Fruit fly (Drosophila melanogaster) whole organism, prepupa: ENCODE results near the gene CG6733.

Experiments used
- CG11902 ChIP-seq: fragments of 200-800 bp; sonication (Bioruptor generic); optimal IDR thresholded peaks from 3 replicates; lab custom pipeline; 2016; ENCODE audit warnings: missing biosample characterization, missing genetic modification characterization
- CG1621 ChIP-seq: fragments of 200-800 bp; sonication (Bioruptor generic); optimal IDR thresholded peaks from 3 replicates; lab custom pipeline; 2018; ENCODE audit warnings: missing biosample characterization, mild to moderate bottlenecking, missing genetic modification characterization
- CG16779 ChIP-seq: fragments of 200-800 bp; sonication (Bioruptor generic); optimal IDR thresholded peaks from 3 replicates; lab custom pipeline; 2017; ENCODE audit warnings: missing biosample characterization, mild to moderate bottlenecking, missing genetic modification characterization
- CG3032 ChIP-seq: fragments of 200-800 bp; optimal IDR thresholded peaks from 2 replicates; lab custom pipeline; 2019; ENCODE audit warnings: missing biosample characterization, mild to moderate bottlenecking, missing genetic modification characterization, moderate library complexity
- CG31627 ChIP-seq: fragments of 200-800 bp; sonication (Bioruptor generic); optimal IDR thresholded peaks from 3 replicates; lab custom pipeline; 2016; ENCODE audit warnings: missing biosample characterization, missing genetic modification characterization
- CG34406 ChIP-seq: fragments of 200-800 bp; sonication (Bioruptor generic); optimal IDR thresholded peaks from 3 replicates; lab custom pipeline; 2016; ENCODE audit warnings: missing biosample characterization, missing genetic modification characterization
- CG3919 ChIP-seq: fragments of 200-800 bp; sonication (Bioruptor generic); optimal IDR thresholded peaks from 3 replicates; lab custom pipeline; 2016; ENCODE audit warnings: missing biosample characterization, missing genetic modification characterization
- CG4318 ChIP-seq: fragments of 200-800 bp; sonication (Bioruptor generic); optimal IDR thresholded peaks from 3 replicates; lab custom pipeline; 2017; ENCODE audit warnings: missing biosample characterization, mild to moderate bottlenecking, missing genetic modification characterization
- CG6163 ChIP-seq: fragments of 200-800 bp; sonication (Bioruptor generic); IDR thresholded peaks from 3 replicates; pipeline ENCODE4 v1.3.6; 2022; ENCODE audit warnings: missing biosample characterization, missing genetic modification characterization
- CG6792 ChIP-seq: fragments of 200-800 bp; sonication (Bioruptor generic); optimal IDR thresholded peaks from 3 replicates; lab custom pipeline; 2016; ENCODE audit warnings: missing biosample characterization, missing genetic modification characterization
- CG6808 ChIP-seq: fragments of 200-800 bp; sonication (Bioruptor generic); optimal IDR thresholded peaks from 3 replicates; lab custom pipeline; 2017; ENCODE audit warnings: missing biosample characterization, missing genetic modification characterization, mild to moderate bottlenecking, moderate library complexity, missing genetic modification reagents
- CG6854 ChIP-seq: fragments of 200-800 bp; sonication (Bioruptor generic); optimal IDR thresholded peaks from 2 replicates; lab custom pipeline; 2017; ENCODE audit warnings: missing biosample characterization, mild to moderate bottlenecking, missing genetic modification characterization
- CG8119 ChIP-seq: fragments of 200-800 bp; sonication (Bioruptor generic); IDR thresholded peaks from 3 replicates; pipeline ENCODE4 v1.3.6; 2022; ENCODE audit warnings: missing biosample characterization, missing genetic modification characterization
- CG8319 ChIP-seq: fragments of 200-800 bp; sonication (Bioruptor generic); optimal IDR thresholded peaks from 3 replicates; lab custom pipeline; 2016; ENCODE audit warnings: missing biosample characterization, missing genetic modification characterization
- Eip78C ChIP-seq: fragments of 200-800 bp; sonication (Bioruptor generic); peaks from one replicate; lab custom pipeline; 2016; ENCODE audit warnings: missing biosample characterization, missing genetic modification characterization
- Ets21C ChIP-seq: fragments of 200-800 bp; sonication (Bioruptor generic); optimal IDR thresholded peaks from 3 replicates; lab custom pipeline; 2016; ENCODE audit warnings: missing biosample characterization, missing genetic modification characterization
- Hr39 ChIP-seq: fragments of 200-800 bp; sonication (Bioruptor generic); optimal IDR thresholded peaks from 2 replicates; lab custom pipeline; 2016; ENCODE audit warnings: missing biosample characterization, missing genetic modification characterization
- Lpt ChIP-seq: fragments of 200-800 bp; sonication (Bioruptor generic); optimal IDR thresholded peaks from 3 replicates; lab custom pipeline; 2016; ENCODE audit warnings: missing biosample characterization, missing genetic modification characterization
- Sox102F ChIP-seq: fragments of 200-800 bp; sonication (Bioruptor generic); optimal IDR thresholded peaks from 2 replicates; lab custom pipeline; 2016; ENCODE audit warnings: missing biosample characterization, mild to moderate bottlenecking, missing genetic modification characterization
- Sox15 ChIP-seq: fragments of 200-800 bp; sonication (Bioruptor generic); optimal IDR thresholded peaks from 3 replicates; lab custom pipeline; 2016; ENCODE audit warnings: missing biosample characterization, missing genetic modification characterization
- achi ChIP-seq: fragments of 200-800 bp; sonication (Bioruptor generic); optimal IDR thresholded peaks from 3 replicates; lab custom pipeline; 2016; ENCODE audit warnings: missing biosample characterization, missing genetic modification characterization
- cyc ChIP-seq: fragments of 200-800 bp; sonication (Bioruptor generic); optimal IDR thresholded peaks from 3 replicates; lab custom pipeline; 2016; ENCODE audit warnings: missing biosample characterization, missing genetic modification characterization
- dac ChIP-seq: fragments of 200-800 bp; sonication (Bioruptor generic); optimal IDR thresholded peaks from 2 replicates; lab custom pipeline; 2017; ENCODE audit warnings: missing biosample characterization, mild to moderate bottlenecking, missing genetic modification characterization
- dsx ChIP-seq: fragments of 200-800 bp; optimal IDR thresholded peaks from 3 replicates; lab custom pipeline; 2019; ENCODE audit warnings: missing biosample characterization, mild to moderate bottlenecking, missing genetic modification characterization, moderate library complexity; ENCODE audit not compliant: poor library complexity, severe bottlenecking
- esn ChIP-seq: fragments of 200-800 bp; sonication (Bioruptor generic); optimal IDR thresholded peaks from 2 replicates; lab custom pipeline; 2016; ENCODE audit warnings: missing biosample characterization, mild to moderate bottlenecking, missing genetic modification characterization, moderate library complexity
- fd59A ChIP-seq: fragments of 200-800 bp; sonication (Bioruptor generic); optimal IDR thresholded peaks from 2 replicates; lab custom pipeline; 2017; ENCODE audit warnings: missing biosample characterization, mild to moderate bottlenecking, missing genetic modification characterization, missing genetic modification reagents
- fkh ChIP-seq: fragments of 200-800 bp; sonication (Bioruptor generic); optimal IDR thresholded peaks from 3 replicates; lab custom pipeline; 2017; ENCODE audit warnings: missing biosample characterization, mild to moderate bottlenecking, missing genetic modification characterization, moderate library complexity
- lz ChIP-seq: fragments of 200-800 bp; sonication (Bioruptor generic); optimal IDR thresholded peaks from 3 replicates; lab custom pipeline; 2016; ENCODE audit warnings: missing biosample characterization, missing genetic modification characterization
- net ChIP-seq: fragments of 200-800 bp; sonication (Bioruptor generic); optimal IDR thresholded peaks from 3 replicates; lab custom pipeline; 2016; ENCODE audit warnings: missing biosample characterization, missing genetic modification characterization
- ss ChIP-seq, 2 experiments: fragments of 200-800 bp; sonication (Bioruptor generic); optimal IDR thresholded peaks; 2 replicates in 1 of 2; 3 replicates in 1 of 2; lab custom pipeline; 2017 to 2018; ENCODE audit warnings: mild to moderate bottlenecking in 2 of 2, missing biosample characterization in 2 of 2, missing genetic modification characterization in 2 of 2, moderate library complexity in 1 of 2
- svp ChIP-seq: fragments of 200-800 bp; sonication (Bioruptor generic); peaks from one replicate; lab custom pipeline; 2016; ENCODE audit warnings: missing biosample characterization, missing genetic modification characterization
- topi ChIP-seq: fragments of 200-800 bp; sonication (Bioruptor generic); optimal IDR thresholded peaks from 3 replicates; lab custom pipeline; 2016; ENCODE audit warnings: missing biosample characterization, missing genetic modification characterization
- vri ChIP-seq: fragments of 200-800 bp; sonication (Bioruptor generic); optimal IDR thresholded peaks from 3 replicates; lab custom pipeline; 2016; ENCODE audit warnings: missing biosample characterization, mild to moderate bottlenecking, missing genetic modification characterization

Gene CG6733

dm6 chr3R:23117683-23118470 lies 20.3 kb downstream of the CG6733 start, which contains the start of the genes Rassf and CenB1A (continued):
- peak; percentile 58 for TF ChIP-seq cyc
- TF ChIP-seq svp (GFP tag; lab: Kevin White, UChicago) = peak; percentile 76
- TF ChIP-seq vri (GFP tag; lab: Kevin White, UChicago) = peak; percentile 32
- peak; percentile 20 for TF ChIP-seq CG8319 (GFP tag; lab: Kevin White, UChicago)
- TF ChIP-seq net (GFP tag; lab: Kevin White, UChicago) = no peak
- peak; percentile 35 for TF ChIP-seq CG3032
- peak; percentile 55; the same call in 2 of the 3 replicates for TF ChIP-seq CG6163
- TF ChIP-seq CG4318 (GFP tag; lab: Kevin White, UChicago) = no peak
- peak; percentile 13 for TF ChIP-seq CG6792

dm6 chr3R:23119873-23120272 lies 22.3 kb downstream of the CG6733 start:
- TF ChIP-seq CG34406 (peak; percentile 9), CG4318 (GFP tag; lab: Kevin White, UChicago) (no peak), CG6854 (GFP tag; lab: Kevin White, UChicago) (peak; percentile 32), dac (GFP tag; lab: Kevin White, UChicago) (no peak), dsx (peak; percentile 48), fd59A (peak; percentile 6), svp (GFP tag; lab: Kevin White, UChicago) (peak; percentile 96), esn (GFP tag; lab: Kevin White, UChicago) (no peak), ss (GFP tag; optimal IDR thresholded peaks at IDR 0.05; lab: Kevin White, UChicago) (peak in 1 of 2 experiments; percentile 36), achi (no peak), Eip78C (GFP tag; lab: Kevin White, UChicago) (peak; percentile 75), fkh (GFP tag; lab: Kevin White, UChicago) (peak; percentile 72)

DNA sequence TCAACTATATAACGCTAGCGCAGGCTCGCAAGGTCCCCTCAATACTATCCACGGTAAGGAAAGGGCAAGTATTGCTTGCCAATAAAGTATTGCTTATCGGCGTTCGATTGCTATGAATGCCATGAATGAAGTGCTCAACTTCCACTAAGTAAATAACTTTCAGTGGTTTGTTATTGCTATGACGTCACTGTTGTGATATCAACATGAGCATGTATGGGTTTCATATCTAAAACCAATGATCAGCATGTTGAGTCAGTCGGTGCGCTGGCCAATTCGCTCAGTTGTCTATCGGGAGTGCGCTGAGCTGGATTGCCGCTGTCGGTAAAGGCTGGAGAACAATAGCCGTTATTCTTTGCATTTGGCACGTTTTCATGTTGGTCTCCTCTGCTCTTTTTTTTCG lies 23.4 kb downstream of the CG6733 start:
- TF ChIP-seq fkh (GFP tag; lab: Kevin White, UChicago) (peak; percentile 76), vri (GFP tag; lab: Kevin White, UChicago) (no peak)
- TF ChIP-seq, all 60 proteins: peak for 1

DNA sequence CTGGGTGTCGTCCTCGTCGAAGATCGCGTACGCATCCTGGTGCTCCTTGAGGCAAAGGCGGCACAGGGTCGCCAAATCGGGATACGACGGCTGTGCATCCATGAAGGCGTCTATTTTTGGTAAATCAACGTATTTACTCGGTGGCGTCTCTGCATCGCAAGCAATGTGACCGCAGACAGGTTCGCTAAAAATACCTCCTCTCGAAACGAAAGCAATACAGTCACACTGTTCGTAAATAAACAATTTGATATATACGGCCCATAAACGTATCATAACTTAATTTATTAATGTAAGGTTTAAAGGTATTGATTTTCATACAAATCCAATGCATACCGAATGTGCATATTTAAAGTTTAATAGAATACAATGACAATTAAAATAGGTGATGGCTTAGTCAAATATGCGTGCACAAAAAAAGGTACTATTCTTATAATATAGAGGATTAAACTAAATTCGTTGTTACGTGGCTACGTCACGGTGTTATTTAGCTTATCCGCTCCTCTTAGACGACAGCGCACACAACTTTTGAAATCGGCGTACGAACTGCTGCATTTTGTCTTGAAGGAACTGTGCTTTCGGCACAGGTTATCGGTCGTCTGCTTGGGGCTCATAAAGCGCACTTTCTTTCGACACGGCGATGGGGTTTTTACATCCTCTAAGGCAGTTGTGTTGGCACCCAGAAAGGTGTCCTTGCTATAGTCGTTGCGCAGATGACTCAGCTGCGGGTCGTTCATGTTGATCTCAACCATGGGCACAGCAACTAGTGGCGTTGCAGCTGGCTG lies 28.9 kb downstream of the CG6733 start, which contains the start of gene CG31365:
Gene CG31365, minus strand, starts transcription at position 182 of the 782 bp plus-strand sequence.
- TF ChIP-seq Eip78C (GFP tag; lab: Kevin White, UChicago) (peak; percentile 46), Sox102F (GFP tag; lab: Kevin White, UChicago) (no peak), net (GFP tag; lab: Kevin White, UChicago) (no peak), CG6854 (GFP tag; lab: Kevin White, UChicago) (no peak), Ets21C (GFP tag; lab: Kevin White, UChicago) (no peak), CG6163 (peak; percentile 30; the same call in 1 of the 3 replicates), fd59A (no peak), lz (GFP tag; lab: Kevin White, UChicago) (no peak), CG16779 (no peak), CG3919 (GFP tag; lab: Kevin White, UChicago) (no peak), fkh (GFP tag; lab: Kevin White, UChicago) (peak; percentile 99), Sox15 (no peak), dsx (no peak), CG11902 (no peak), dac (GFP tag; lab: Kevin White, UChicago) (no peak), Lpt (GFP tag; lab: Kevin White, UChicago) (no peak), CG8119 (no peak), CG3032 (no peak), esn (GFP tag; lab: Kevin White, UChicago) (peak; percentile 49), CG1621 (peak; percentile 10), achi (no peak), CG34406 (no peak), topi (GFP tag; lab: Kevin White, UChicago) (no peak), svp (GFP tag; lab: Kevin White, UChicago) (peak; percentile 93), CG31627 (peak; percentile 20), Hr39 (peak; percentile 15), CG6808 (no peak)
